Fruit fly (Drosophila melanogaster): ENCODE measurements around the gene betaCOP.

The betaCOP gene

dm6 chrX:18405567-18406059 lies 20.6 kb upstream of the betaCOP start (continued):
- TF ChIP-seq CG33213 (GFP tag; optimal IDR thresholded peaks at IDR 0.05) (no peak), CG42726 (GFP tag; IDR thresholded peaks at IDR 0.05; ENCODE audit: partially characterized antibody) (no peak), CG11504 (tag; optimal IDR thresholded peaks at IDR 0.05) (peak; percentile 87), ara (GFP tag; IDR thresholded peaks at IDR 0.05) (no peak), trem (tag; optimal IDR thresholded peaks at IDR 0.05) (peak; percentile 42), dmrt11E (tag; optimal IDR thresholded peaks at IDR 0.05) (peak; percentile 43), seq (GFP tag; IDR thresholded peaks at IDR 0.05) (0 out of 2 replicates have a peak, but pooled peaks have one; percentile 17), CG7271 (tag; optimal IDR thresholded peaks at IDR 0.05) (no peak), Lhr (GFP tag; optimal IDR thresholded peaks at IDR 0.05) (peak; percentile 14), ATbp (GFP tag; optimal IDR thresholded peaks at IDR 0.05) (peak; percentile 75), crol (GFP tag; IDR thresholded peaks at IDR 0.05) (no peak), gfzf (GFP tag; optimal IDR thresholded peaks at IDR 0.05) (no peak), ham (GFP tag; IDR thresholded peaks at IDR 0.05) (no peak), CG7839 (tag; optimal IDR thresholded peaks at IDR 0.05) (peak; percentile 83), sna (GFP tag; IDR thresholded peaks at IDR 0.05; ENCODE audit: partially characterized antibody) (no peak), CG9797 (GFP tag; optimal IDR thresholded peaks at IDR 0.05) (no peak), CG11093 (GFP tag; IDR thresholded peaks at IDR 0.05) (peak; percentile 40; the same call in 1 of the 3 replicates), mam (GFP tag; optimal IDR thresholded peaks at IDR 0.05) (peak; percentile 54), CG17359 (tag; optimal IDR thresholded peaks at IDR 0.05) (peak; percentile 73), Vsx1 (GFP tag; optimal IDR thresholded peaks at IDR 0.05) (peak; percentile 64), CG17186 (GFP tag; optimal IDR thresholded peaks at IDR 0.05) (no peak), Doc2 (GFP tag; IDR thresholded peaks at IDR 0.05) (no peak), Abd-B (GFP tag; optimal IDR thresholded peaks at IDR 0.05) (peak; percentile 69), CG13287 (GFP tag; IDR thresholded peaks at IDR 0.05; ENCODE audit: partially characterized antibody) (no peak), gcm2 (GFP tag; optimal IDR thresholded peaks at IDR 0.05) (peak; percentile 25), CG12104 (GFP tag; optimal IDR thresholded peaks at IDR 0.05) (peak; percentile 55), sr (GFP tag; IDR thresholded peaks at IDR 0.05) (peak; percentile 86), toy (GFP tag; IDR thresholded peaks at IDR 0.05) (no peak), CG11247 (GFP tag; IDR thresholded peaks at IDR 0.05) (no peak), fd102C (GFP tag; optimal IDR thresholded peaks at IDR 0.05) (no peak), Hand (GFP tag; optimal IDR thresholded peaks at IDR 0.05) (no peak), vnd (GFP tag; IDR thresholded peaks at IDR 0.05; ENCODE audit: partially characterized antibody) (no peak), dan (GFP tag; IDR thresholded peaks at IDR 0.05) (no peak), CG15073 (GFP tag; optimal IDR thresholded peaks at IDR 0.05) (no peak), Dip2 (GFP tag; IDR thresholded peaks at IDR 0.05) (no peak), Poxn (GFP tag; IDR thresholded peaks at IDR 0.05) (no peak), ac (GFP tag; optimal IDR thresholded peaks at IDR 0.05) (no peak), Fer2 (tag; optimal IDR thresholded peaks at IDR 0.05) (no peak), CG17568 (GFP tag; optimal IDR thresholded peaks at IDR 0.05) (peak; percentile 70), sima (GFP tag; optimal IDR thresholded peaks at IDR 0.05) (no peak), CG9876 (GFP tag; optimal IDR thresholded peaks at IDR 0.05) (peak; percentile 5), lmd (GFP tag; IDR thresholded peaks at IDR 0.05) (peak; percentile 63), CG8388 (GFP tag; optimal IDR thresholded peaks at IDR 0.05) (peak; percentile 77), Ada2b (GFP tag; IDR thresholded peaks at IDR 0.05) (0 out of 2 replicates have a peak, but pooled peaks have one; percentile 23), CG7928 (GFP tag; optimal IDR thresholded peaks at IDR 0.05) (no peak), CG8281 (tag; optimal IDR thresholded peaks at IDR 0.05) (peak; percentile 54), CG4820 (GFP tag; optimal IDR thresholded peaks at IDR 0.05) (peak; percentile 55), CG8944 (GFP tag; optimal IDR thresholded peaks at IDR 0.05) (peak; percentile 28), Nf-YA (GFP tag; IDR thresholded peaks at IDR 0.05) (no peak), Med (GFP tag) (peak; percentile 88), CG3847 (GFP tag; IDR thresholded peaks at IDR 0.05) (peak; percentile 65)
